Worm (Caenorhabditis elegans): ENCODE measurements around the gene H40L08.9.

DNA sequence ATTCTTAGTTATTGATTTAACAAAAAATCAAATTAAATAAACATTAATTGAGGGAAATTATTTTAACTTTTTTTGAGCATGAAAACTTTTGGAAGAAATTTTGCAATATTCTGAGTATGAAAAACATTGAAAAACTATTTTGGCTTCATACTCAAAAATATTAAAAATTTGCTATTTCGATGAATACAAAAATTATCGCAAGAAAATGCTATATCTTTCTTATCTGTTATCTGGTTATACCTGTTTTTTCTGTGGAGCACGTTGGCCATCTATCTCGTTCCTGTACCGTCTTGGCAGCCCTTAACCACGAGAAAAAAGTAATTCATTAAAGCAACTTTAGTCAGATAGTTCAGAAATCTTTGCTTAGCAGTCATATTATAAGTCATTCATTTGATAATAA is 18.4 kb downstream of the H40L08.9 start:
- TF ChIP-seq ces-1 (GFP tag; optimal IDR thresholded peaks at IDR 0.05) (no peak), ama-1 (optimal IDR thresholded peaks at IDR 0.05) (no peak), tbx-2 (tag; optimal IDR thresholded peaks at IDR 0.05) (no peak), mdl-1 (tag; optimal IDR thresholded peaks at IDR 0.05) (no peak), snpc-4 (tag; optimal IDR thresholded peaks at IDR 0.05) (no peak), F16B12.6 (tag; optimal IDR thresholded peaks at IDR 0.05) (no peak), zag-1 (tag; optimal IDR thresholded peaks at IDR 0.05) (no peak)

All from whole organism, L1 larva.